Worm (Caenorhabditis elegans): Measurements from ENCODE around the gene dnj-17.

The dnj-17 gene

ce11 chrIII:13343562-13344139, 49.5 kb downstream of the dnj-17 start:
- TF ChIP-seq ref-1 (GFP tag; conservative IDR thresholded peaks at IDR 0.05) (no peak), tab-1 (GFP tag; IDR thresholded peaks at IDR 0.05) (no peak), T22C8.4 (GFP tag; IDR thresholded peaks at IDR 0.05) (no peak), flt-1 (GFP tag; IDR thresholded peaks at IDR 0.05) (no peak), cog-1 (tag; optimal IDR thresholded peaks at IDR 0.05) (no peak), klf-2 (GFP tag; conservative IDR thresholded peaks at IDR 0.05) (no peak), ztf-29 (GFP tag; IDR thresholded peaks at IDR 0.05) (no peak), ztf-23 (GFP tag; IDR thresholded peaks at IDR 0.05) (no peak), med-1 (GFP tag; optimal IDR thresholded peaks at IDR 0.05; ENCODE audit: insufficient read depth) (no peak)

- TF ChIP-seq klf-2 (GFP tag; conservative IDR thresholded peaks at IDR 0.05) (no peak), med-1 (GFP tag; optimal IDR thresholded peaks at IDR 0.05; ENCODE audit: insufficient read depth) (no peak), ref-1 (GFP tag; conservative IDR thresholded peaks at IDR 0.05) (no peak), flt-1 (GFP tag; IDR thresholded peaks at IDR 0.05) (no peak), ztf-29 (GFP tag; IDR thresholded peaks at IDR 0.05) (no peak), cog-1 (tag; optimal IDR thresholded peaks at IDR 0.05) (no peak), tab-1 (GFP tag; IDR thresholded peaks at IDR 0.05) (no peak), ztf-23 (GFP tag; IDR thresholded peaks at IDR 0.05) (no peak), T22C8.4 (GFP tag; IDR thresholded peaks at IDR 0.05) (no peak)
Observed at ce11 chrIII:13343117-13343516, 50.0 kb downstream of the dnj-17 start, which contains the start of gene ife-1. Gene ife-1, plus strand, starts transcription at chrIII:13343417.

ce11 chrIII:13342079-13342734, 50.9 kb downstream of the dnj-17 start, which contains the start of gene dro-1:
Gene dro-1, plus strand, starts transcription at chrIII:13342684.
- TF ChIP-seq ztf-29 (GFP tag; IDR thresholded peaks at IDR 0.05) (no peak), klf-2 (GFP tag; conservative IDR thresholded peaks at IDR 0.05) (no peak), med-1 (GFP tag; optimal IDR thresholded peaks at IDR 0.05; ENCODE audit: insufficient read depth) (no peak), ref-1 (GFP tag; conservative IDR thresholded peaks at IDR 0.05) (no peak), tab-1 (GFP tag; IDR thresholded peaks at IDR 0.05) (no peak), cog-1 (tag; optimal IDR thresholded peaks at IDR 0.05) (no peak), ztf-23 (GFP tag; IDR thresholded peaks at IDR 0.05) (no peak)

- TF ChIP-seq ref-1 (GFP tag; conservative IDR thresholded peaks at IDR 0.05) (no peak), flt-1 (GFP tag; IDR thresholded peaks at IDR 0.05) (no peak)
Observed at ce11 chrIII:13341275-13341626, 51.9 kb downstream of the dnj-17 start, which contains the start of gene nud-1. Gene nud-1, plus strand, starts transcription at chrIII:13341527.
